Fruit fly (Drosophila melanogaster) whole organism, pupa: ENCODE data around the gene CG8326.

ENCODE experiments used
- CG10348 ChIP-seq: fragments of 200-800 bp; sonication (Bioruptor generic); IDR thresholded peaks from 2 replicates; pipeline ENCODE4 v1.3.6; 2022; ENCODE audit warnings: missing biosample characterization, missing genetic modification characterization
- CG4496 ChIP-seq: fragments of 200-800 bp; sonication (Bioruptor generic); IDR thresholded peaks from 3 replicates; pipeline ENCODE4 v1.3.6; 2022; ENCODE audit warnings: missing biosample characterization, missing genetic modification characterization
- CG8301 ChIP-seq: fragments of 200-800 bp; sonication (Bioruptor generic); optimal IDR thresholded peaks from 2 replicates; lab custom pipeline; 2018; ENCODE audit warnings: missing biosample characterization, mild to moderate bottlenecking, missing genetic modification characterization
- D1 ChIP-seq: fragments of 200-800 bp; sonication (Bioruptor generic); optimal IDR thresholded peaks from 2 replicates; lab custom pipeline; 2018; ENCODE audit warnings: missing biosample characterization, mild to moderate bottlenecking, missing genetic modification characterization, moderate library complexity
- EcR ChIP-seq: fragments of 200-800 bp; sonication (Bioruptor generic); optimal IDR thresholded peaks from 3 replicates; lab custom pipeline; 2019; ENCODE audit warnings: missing biosample characterization, missing genetic modification characterization, mild to moderate bottlenecking, moderate library complexity, missing genetic modification reagents
- Ets98B ChIP-seq: fragments of 200-800 bp; sonication (Bioruptor generic); IDR thresholded peaks from 2 replicates; pipeline ENCODE4 v1.3.6; 2022; ENCODE audit warnings: missing biosample characterization, missing genetic modification characterization
- fd96Ca ChIP-seq: fragments of 200-800 bp; sonication (Bioruptor generic); IDR thresholded peaks from 3 replicates; pipeline ENCODE4 v1.3.6; 2022; ENCODE audit warnings: missing biosample characterization, missing genetic modification characterization
- rn ChIP-seq: fragments of 200-800 bp; sonication (Bioruptor generic); IDR thresholded peaks from 2 replicates; pipeline ENCODE4 v1.3.6; 2022; ENCODE audit warnings: missing biosample characterization, missing genetic modification characterization

DNA sequence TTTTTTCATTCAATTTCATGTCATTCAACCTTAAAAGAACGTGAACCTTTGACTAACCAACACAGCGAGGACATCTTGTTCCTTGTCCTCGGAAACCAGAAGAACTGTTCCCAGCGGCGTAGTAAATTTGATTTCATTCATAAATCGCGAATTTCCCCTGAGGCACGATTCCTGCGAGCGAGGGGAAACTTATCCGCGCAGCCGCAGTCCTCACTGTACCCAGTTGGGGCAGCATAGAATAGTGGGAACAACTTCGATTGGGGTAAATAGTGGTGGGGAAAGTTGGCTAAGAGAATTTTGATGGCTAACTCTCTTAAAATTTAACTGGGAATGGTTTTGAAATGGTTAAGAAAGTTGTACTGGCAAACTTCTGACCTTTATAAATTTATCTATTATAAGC, 17.8 kb downstream of the CG8326 start:
- TF ChIP-seq fd96Ca (GFP tag; lab: Robert Waterston, UW): no peak
- TF ChIP-seq CG10348 (GFP tag; lab: Robert Waterston, UW): no peak
- no peak for TF ChIP-seq EcR (GFP tag; lab: Kevin White, UChicago)
- TF ChIP-seq CG4496 (GFP tag; lab: Robert Waterston, UW): no peak
- TF ChIP-seq D1 (tag; lab: Kevin White, UChicago): no peak
- TF ChIP-seq Ets98B (GFP tag; lab: Robert Waterston, UW): no peak
- no peak for TF ChIP-seq CG8301
- TF ChIP-seq rn: no peak
